Fruit fly (Drosophila melanogaster): ENCODE measurements around the gene Agpat4.
A peak's percentile ranks its signal among the peaks of the same experiment; 100 is the strongest.

The Agpat4 gene

dm6 chr3L:16381184-16381797, at the start of gene Agpat4:
TSS of gene Agpat4 (minus strand) at chr3L:16381570.
- peak; percentile 77 for TF ChIP-seq ovo (GFP tag; optimal IDR thresholded peaks at IDR 0.05)
- TF ChIP-seq CG1620 (GFP tag; optimal IDR thresholded peaks at IDR 0.05) = no peak
- peak; percentile 91 for TF ChIP-seq cic (GFP tag; optimal IDR thresholded peaks at IDR 0.05)
- TF ChIP-seq cnc (optimal IDR thresholded peaks at IDR 0.05) = no peak
- TF ChIP-seq Hr96 (GFP tag; optimal IDR thresholded peaks at IDR 0.05) = no peak
- TF ChIP-seq Mnt (GFP tag; optimal IDR thresholded peaks at IDR 0.05) = peak; percentile 3

- no peak for TF ChIP-seq CG12768 (GFP tag; optimal IDR thresholded peaks at IDR 0.05)
- no peak for TF ChIP-seq CG11617 (GFP tag; optimal IDR thresholded peaks at IDR 0.05)
Measured at dm6 chr3L:16431056-16431455, 49.7 kb upstream of the Agpat4 start.

- no peak for TF ChIP-seq Hr96 (GFP tag; optimal IDR thresholded peaks at IDR 0.05)
- TF ChIP-seq CG14711 (tag; optimal IDR thresholded peaks at IDR 0.05) = no peak
- no peak for TF ChIP-seq CG12768 (GFP tag; optimal IDR thresholded peaks at IDR 0.05)
- TF ChIP-seq tj (GFP tag; optimal IDR thresholded peaks at IDR 0.05) = no peak
- TF ChIP-seq toe (GFP tag; optimal IDR thresholded peaks at IDR 0.05) = no peak
- TF ChIP-seq CG7101 (tag; optimal IDR thresholded peaks at IDR 0.05) = no peak
- TF ChIP-seq Clk (GFP tag; optimal IDR thresholded peaks at IDR 0.05) = no peak
- TF ChIP-seq bab1 (GFP tag; optimal IDR thresholded peaks at IDR 0.05) = no peak
- no peak for TF ChIP-seq CG33017 (tag; optimal IDR thresholded peaks at IDR 0.05)
- TF ChIP-seq cic (GFP tag; optimal IDR thresholded peaks at IDR 0.05) = no peak
- TF ChIP-seq cnc (optimal IDR thresholded peaks at IDR 0.05) = no peak
- no peak for TF ChIP-seq Crg-1 (GFP tag; optimal IDR thresholded peaks at IDR 0.05)
- no peak for TF ChIP-seq ovo (GFP tag; optimal IDR thresholded peaks at IDR 0.05)
- TF ChIP-seq kay (GFP tag; ENCODE audit: borderline replicate concordance) = no peak
- TF ChIP-seq CG1620 (GFP tag; optimal IDR thresholded peaks at IDR 0.05) = no peak
- no peak for TF ChIP-seq Mnt (GFP tag; optimal IDR thresholded peaks at IDR 0.05)
- no peak for TF ChIP-seq CG11617 (GFP tag; optimal IDR thresholded peaks at IDR 0.05)
Measured at dm6 chr3L:16429451-16429850, 48.1 kb upstream of the Agpat4 start.

- no peak for TF ChIP-seq cic (GFP tag; optimal IDR thresholded peaks at IDR 0.05)
- peak; percentile 25 for TF ChIP-seq CG14711 (tag; optimal IDR thresholded peaks at IDR 0.05)
- TF ChIP-seq CG5204 (GFP tag; optimal IDR thresholded peaks at IDR 0.05) = no peak
- TF ChIP-seq CG7045 (GFP tag; optimal IDR thresholded peaks at IDR 0.05) = no peak
- no peak for TF ChIP-seq pad (GFP tag; optimal IDR thresholded peaks at IDR 0.05)
- no peak for TF ChIP-seq CG33017 (tag; optimal IDR thresholded peaks at IDR 0.05)
- TF ChIP-seq CG12768 (GFP tag; optimal IDR thresholded peaks at IDR 0.05) = no peak
- TF ChIP-seq ovo (GFP tag; optimal IDR thresholded peaks at IDR 0.05) = no peak
- TF ChIP-seq cnc (optimal IDR thresholded peaks at IDR 0.05) = no peak
- no peak for TF ChIP-seq CG1620 (GFP tag; optimal IDR thresholded peaks at IDR 0.05)
- no peak for TF ChIP-seq Clk (GFP tag; optimal IDR thresholded peaks at IDR 0.05)
- TF ChIP-seq tj (GFP tag; optimal IDR thresholded peaks at IDR 0.05) = peak; percentile 93
- no peak for TF ChIP-seq CG7101 (tag; optimal IDR thresholded peaks at IDR 0.05)
- peak; percentile 9 for TF ChIP-seq Crg-1 (GFP tag; optimal IDR thresholded peaks at IDR 0.05)
- peak; percentile 77 for TF ChIP-seq Mnt (GFP tag; optimal IDR thresholded peaks at IDR 0.05)
- TF ChIP-seq toe (GFP tag; optimal IDR thresholded peaks at IDR 0.05) = no peak
- peak; percentile 10 for TF ChIP-seq CG11617 (GFP tag; optimal IDR thresholded peaks at IDR 0.05)
- TF ChIP-seq kay (GFP tag; ENCODE audit: borderline replicate concordance) = peak; percentile 19
- TF ChIP-seq Hr96 (GFP tag; optimal IDR thresholded peaks at IDR 0.05) = no peak
- TF ChIP-seq bab1 (GFP tag; optimal IDR thresholded peaks at IDR 0.05) = peak; percentile 40
Measured at dm6 chr3L:16419059-16419773, 37.8 kb upstream of the Agpat4 start, which contains the start of the genes TyrRS and CG33158. TSS of gene TyrRS (minus strand) at chr3L:16419302. TSS of gene CG33158 (plus strand) at chr3L:16419597.

dm6 chr3L:16417024-16417423, 35.7 kb upstream of the Agpat4 start, which contains the start of gene GluRS-m:
TSS of gene GluRS-m (minus strand) at chr3L:16417177.
- TF ChIP-seq CG1620 (GFP tag; optimal IDR thresholded peaks at IDR 0.05) (no peak), Crg-1 (GFP tag; optimal IDR thresholded peaks at IDR 0.05) (no peak), toe (GFP tag; optimal IDR thresholded peaks at IDR 0.05) (no peak), CG7045 (GFP tag; optimal IDR thresholded peaks at IDR 0.05) (no peak), kay (GFP tag; ENCODE audit: borderline replicate concordance) (peak; percentile 71), CG14711 (tag; optimal IDR thresholded peaks at IDR 0.05) (no peak), tj (GFP tag; optimal IDR thresholded peaks at IDR 0.05) (no peak)

dm6 chr3L:16412394-16412950, 31.1 kb upstream of the Agpat4 start, which contains the start of gene Serinc:
TSS of gene Serinc (plus strand) at chr3L:16412722.
- TF ChIP-seq CG12768 (GFP tag; optimal IDR thresholded peaks at IDR 0.05) = no peak
- TF ChIP-seq cic (GFP tag; optimal IDR thresholded peaks at IDR 0.05) = peak; percentile 13
- no peak for TF ChIP-seq Clk (GFP tag; optimal IDR thresholded peaks at IDR 0.05)
- TF ChIP-seq toe (GFP tag; optimal IDR thresholded peaks at IDR 0.05) = peak; percentile 76
- peak; percentile 2 for TF ChIP-seq Hr96 (GFP tag; optimal IDR thresholded peaks at IDR 0.05)
- peak; percentile 50 for TF ChIP-seq CG1620 (GFP tag; optimal IDR thresholded peaks at IDR 0.05)
- peak; percentile 68 for TF ChIP-seq CG5204 (GFP tag; optimal IDR thresholded peaks at IDR 0.05)
- no peak for TF ChIP-seq CG7045 (GFP tag; optimal IDR thresholded peaks at IDR 0.05)
- TF ChIP-seq Mnt (GFP tag; optimal IDR thresholded peaks at IDR 0.05) = peak; percentile 58
- TF ChIP-seq CG14711 (tag; optimal IDR thresholded peaks at IDR 0.05) = peak; percentile 17
- peak; percentile 27 for TF ChIP-seq bab1 (GFP tag; optimal IDR thresholded peaks at IDR 0.05)
- TF ChIP-seq kay (GFP tag; ENCODE audit: borderline replicate concordance) = no peak
- TF ChIP-seq CG11617 (GFP tag; optimal IDR thresholded peaks at IDR 0.05) = peak; percentile 17
- TF ChIP-seq cnc (optimal IDR thresholded peaks at IDR 0.05) = no peak
- peak; percentile 30 for TF ChIP-seq tj (GFP tag; optimal IDR thresholded peaks at IDR 0.05)
- peak; percentile 55 for TF ChIP-seq Crg-1 (GFP tag; optimal IDR thresholded peaks at IDR 0.05)
- TF ChIP-seq ovo (GFP tag; optimal IDR thresholded peaks at IDR 0.05) = peak; percentile 57
- no peak for TF ChIP-seq CG33017 (tag; optimal IDR thresholded peaks at IDR 0.05)
- peak; percentile 36 for TF ChIP-seq CG7101 (tag; optimal IDR thresholded peaks at IDR 0.05)
- peak; percentile 16 for TF ChIP-seq pad (GFP tag; optimal IDR thresholded peaks at IDR 0.05)

Data from whole organism, adult.